Fruit fly (Drosophila melanogaster): ENCODE data around the gene CG14671.

CG14671 gene

DNA sequence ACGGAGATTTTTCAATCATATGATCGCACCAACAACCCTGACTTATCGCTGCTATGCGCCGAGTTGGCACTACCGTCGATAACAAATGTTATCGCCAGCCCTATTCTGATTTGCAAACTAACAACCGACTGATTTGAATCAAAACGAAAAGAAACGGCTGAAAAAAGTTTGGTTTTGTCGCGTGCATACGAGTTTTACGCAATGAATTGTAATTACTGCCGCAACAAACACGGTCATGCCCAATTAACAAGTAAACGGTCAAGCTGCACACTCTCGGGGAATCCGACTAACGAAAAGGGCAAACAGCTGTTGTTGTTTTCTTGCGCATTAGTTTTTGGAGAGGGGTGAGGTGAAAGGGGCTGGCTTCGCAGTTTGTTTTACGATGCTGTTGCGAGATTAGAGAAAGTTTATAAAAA, at the start of gene CG14671, which contains the start of gene CG12746:
Gene CG14671 (minus strand): TSS at position 41 of the 416 bp plus-strand sequence.
Gene CG12746 (plus strand): TSS at position 91 of the 416 bp plus-strand sequence.
- TF ChIP-seq CTCF (optimal IDR thresholded peaks at IDR 0.05) (peak in 1 of 2 experiments; percentile 9), CG8478 (optimal IDR thresholded peaks at IDR 0.05) (no peak)

DNA sequence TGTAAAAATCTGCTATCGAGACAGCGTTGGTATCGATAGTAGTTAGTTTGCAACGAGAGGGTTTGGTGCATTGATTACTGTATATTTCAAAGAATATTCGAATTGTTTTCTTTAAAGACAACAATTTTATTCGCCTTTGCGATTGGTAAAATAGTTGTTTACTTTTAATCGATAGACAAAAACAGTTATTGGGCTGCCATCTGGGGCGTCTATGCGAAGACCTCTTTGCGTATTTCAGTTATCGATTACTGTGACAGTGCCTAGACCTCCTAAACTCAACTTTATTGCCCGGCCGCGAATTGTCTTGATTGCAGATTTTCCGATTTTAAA, 48.5 kb upstream of the CG14671 start, which contains the start of gene Atu:
Gene Atu (plus strand): TSS at position 245 of the 330 bp plus-strand sequence.
- no peak for TF ChIP-seq CTCF (optimal IDR thresholded peaks at IDR 0.05)
- TF ChIP-seq CG8478 (optimal IDR thresholded peaks at IDR 0.05) = no peak

DNA sequence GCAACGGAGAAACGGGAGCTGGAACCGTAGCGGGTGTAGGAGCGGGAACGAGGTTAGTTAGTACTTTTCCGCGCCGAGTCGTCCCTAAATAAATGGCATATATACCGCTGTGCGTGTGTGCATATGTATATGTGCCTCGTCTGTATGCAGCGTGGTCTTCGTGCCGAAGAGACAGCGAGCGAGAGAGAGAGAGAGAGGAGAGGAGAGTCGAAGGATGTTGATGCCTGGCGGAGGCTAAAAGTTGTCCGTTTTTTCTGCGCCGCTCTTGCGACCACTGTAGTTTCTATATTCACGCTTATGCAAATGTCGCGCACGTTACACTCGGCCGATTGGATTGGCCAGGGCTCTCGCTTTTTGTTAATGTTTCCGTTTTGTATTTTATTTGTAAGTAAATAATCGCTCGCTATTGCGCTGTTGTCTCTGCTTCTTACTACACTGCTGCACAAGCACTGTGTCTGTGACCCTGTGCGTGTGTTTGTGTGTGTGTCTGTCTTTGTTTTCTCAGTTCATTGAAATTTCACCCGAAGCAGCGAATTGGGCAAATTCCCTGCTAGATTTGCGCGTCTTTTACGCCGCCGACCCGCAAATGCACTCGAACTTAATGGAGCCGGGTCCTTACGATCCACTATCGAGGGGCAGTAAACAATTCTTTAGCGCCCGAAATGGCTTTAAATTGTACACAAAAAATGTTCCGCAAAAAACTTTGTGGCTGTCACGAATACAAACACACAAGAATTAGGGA, 47.9 kb upstream of the CG14671 start, which contains the start of gene Rga:
Gene Rga (minus strand): TSS at position 741 of the 742 bp plus-strand sequence.
- TF ChIP-seq CTCF (optimal IDR thresholded peaks at IDR 0.05) = no peak
- no peak for TF ChIP-seq CG8478 (optimal IDR thresholded peaks at IDR 0.05)

DNA sequence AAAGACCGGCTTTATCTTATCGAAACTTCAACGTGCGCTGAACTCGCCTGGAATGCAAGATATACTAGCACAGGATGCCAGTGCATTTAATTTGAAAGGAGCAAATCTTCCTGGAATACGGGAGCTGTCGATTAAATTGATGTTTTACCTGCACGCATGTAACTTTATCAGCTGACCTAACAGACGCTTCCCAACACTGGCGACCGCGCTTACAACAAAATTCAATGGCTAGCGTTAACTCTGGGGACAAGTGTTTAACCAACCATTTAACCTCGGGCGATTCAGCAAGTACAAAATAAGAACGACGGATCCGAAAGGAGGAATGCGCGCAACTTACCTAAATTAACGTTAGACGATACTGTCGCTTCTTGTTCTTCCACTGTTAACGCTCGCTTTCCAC, 47.1 kb upstream of the CG14671 start:
- TF ChIP-seq CTCF (optimal IDR thresholded peaks at IDR 0.05) (peak in 1 of 2 experiments; percentile 42), CG8478 (optimal IDR thresholded peaks at IDR 0.05) (no peak)

DNA sequence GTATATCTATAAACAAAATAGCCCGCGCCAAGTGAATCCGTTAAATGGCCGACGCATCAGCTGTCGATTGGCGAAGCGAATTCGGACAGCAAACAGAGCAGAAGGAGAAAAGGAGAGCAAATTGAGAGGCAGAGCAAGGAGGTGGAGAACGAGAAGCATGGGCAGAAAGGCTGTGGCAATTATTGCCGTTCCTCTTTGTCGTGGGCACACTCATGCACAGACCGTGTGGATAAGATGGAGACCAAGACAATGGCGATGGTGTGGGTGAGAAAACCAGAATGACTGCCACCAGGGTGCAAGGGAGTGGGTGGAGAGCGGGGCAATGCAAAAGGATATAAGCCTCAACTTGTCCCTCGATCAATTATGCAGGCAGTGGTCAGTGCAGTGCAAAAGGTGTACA, 46.6 kb upstream of the CG14671 start:
- no peak for TF ChIP-seq CTCF (optimal IDR thresholded peaks at IDR 0.05)
- no peak for TF ChIP-seq CG8478 (optimal IDR thresholded peaks at IDR 0.05)

DNA sequence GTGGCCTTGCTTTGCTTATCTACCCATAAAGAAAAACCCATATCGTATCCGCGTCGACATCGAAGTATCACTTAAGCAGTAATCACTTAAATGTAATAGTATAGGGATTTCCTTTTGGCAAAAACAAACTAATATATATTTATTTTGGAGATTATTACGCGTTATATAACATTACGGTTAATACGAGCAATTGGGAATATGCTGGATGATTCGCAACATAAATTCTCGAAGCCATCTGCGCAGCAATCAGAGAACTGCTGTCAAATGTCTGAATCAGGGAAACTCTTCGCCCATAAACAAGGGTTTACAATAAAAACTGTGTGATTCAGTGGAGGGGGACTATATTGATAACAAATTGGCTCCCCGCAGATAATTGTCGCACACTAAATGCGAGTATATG, 46.0 kb upstream of the CG14671 start:
- no peak for TF ChIP-seq CTCF (optimal IDR thresholded peaks at IDR 0.05)

DNA sequence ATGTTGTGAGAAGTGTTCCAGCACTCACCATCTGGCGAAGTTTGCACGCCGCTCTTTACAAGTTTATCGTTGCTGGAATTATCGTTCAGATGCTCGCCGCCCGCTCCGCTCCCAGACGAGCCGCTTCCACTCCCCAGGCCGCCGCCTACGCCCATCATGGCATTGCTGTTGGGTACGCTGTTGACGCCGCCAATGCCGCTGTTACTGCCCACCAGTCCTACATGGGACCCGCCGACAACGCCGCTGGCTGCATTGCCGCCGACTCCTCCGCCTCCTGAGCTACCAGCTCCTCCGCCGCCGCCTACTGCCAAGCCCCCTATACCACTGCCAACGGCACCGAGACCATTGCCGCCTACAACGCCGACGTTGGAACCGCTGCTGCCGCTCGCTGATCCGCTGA, 43.8 kb upstream of the CG14671 start:
- TF ChIP-seq CTCF (optimal IDR thresholded peaks at IDR 0.05) = no peak

DNA sequence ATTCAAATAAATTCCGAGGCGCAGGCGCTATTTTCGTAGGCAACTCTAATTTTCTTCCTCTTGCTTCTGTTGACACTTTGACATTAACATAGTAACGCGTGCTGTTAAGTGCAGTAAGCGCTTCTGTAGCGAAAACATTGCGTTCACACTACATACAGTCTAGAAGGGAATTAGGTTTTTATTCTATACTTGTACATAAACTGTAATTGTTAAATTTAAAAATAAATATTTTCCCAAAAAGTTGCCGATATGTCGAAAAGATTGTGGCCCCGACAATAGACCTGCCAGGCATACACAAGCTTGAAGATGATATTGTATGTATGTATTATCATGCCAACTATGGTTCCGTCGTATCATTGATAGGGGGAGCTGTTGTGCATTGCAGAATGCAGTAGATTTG, 41.9 kb upstream of the CG14671 start, which contains the start of gene asl:
Gene asl (minus strand): TSS at position 67 of the 400 bp plus-strand sequence.
- TF ChIP-seq CG8478 (optimal IDR thresholded peaks at IDR 0.05) = no peak
- peak; percentile 84 to 87 for TF ChIP-seq CTCF (optimal IDR thresholded peaks at IDR 0.05)

DNA sequence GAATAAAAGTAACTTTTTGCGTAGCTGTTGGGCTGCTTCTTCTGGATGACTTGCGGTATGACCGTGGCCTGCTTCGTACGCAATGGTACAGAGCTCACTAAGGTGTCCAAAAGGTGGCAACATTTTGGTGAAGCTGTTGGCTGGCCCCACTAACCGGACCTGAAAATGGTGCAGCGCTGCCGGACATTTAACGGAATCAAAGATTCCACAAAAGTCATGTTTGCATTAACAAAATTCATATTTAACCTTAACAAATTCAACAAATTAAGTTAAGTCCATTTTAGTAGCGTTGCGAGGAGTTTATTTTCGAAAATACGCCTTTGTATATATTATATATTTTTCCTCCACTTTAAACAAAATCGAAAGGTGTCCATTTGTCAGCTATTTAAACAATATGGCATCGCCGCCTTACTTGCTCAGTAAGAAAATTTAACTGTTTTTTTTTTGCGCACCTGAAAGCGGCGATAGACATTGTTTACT, 36.5 kb upstream of the CG14671 start, which contains the start of the genes kra and SecS:
Gene kra (minus strand): TSS at position 93 of the 480 bp plus-strand sequence.
Gene SecS (plus strand): TSS at position 390 of the 480 bp plus-strand sequence.
- no peak for TF ChIP-seq CG8478 (optimal IDR thresholded peaks at IDR 0.05)
- TF ChIP-seq CTCF (optimal IDR thresholded peaks at IDR 0.05) = peak; percentile 23 to 48

DNA sequence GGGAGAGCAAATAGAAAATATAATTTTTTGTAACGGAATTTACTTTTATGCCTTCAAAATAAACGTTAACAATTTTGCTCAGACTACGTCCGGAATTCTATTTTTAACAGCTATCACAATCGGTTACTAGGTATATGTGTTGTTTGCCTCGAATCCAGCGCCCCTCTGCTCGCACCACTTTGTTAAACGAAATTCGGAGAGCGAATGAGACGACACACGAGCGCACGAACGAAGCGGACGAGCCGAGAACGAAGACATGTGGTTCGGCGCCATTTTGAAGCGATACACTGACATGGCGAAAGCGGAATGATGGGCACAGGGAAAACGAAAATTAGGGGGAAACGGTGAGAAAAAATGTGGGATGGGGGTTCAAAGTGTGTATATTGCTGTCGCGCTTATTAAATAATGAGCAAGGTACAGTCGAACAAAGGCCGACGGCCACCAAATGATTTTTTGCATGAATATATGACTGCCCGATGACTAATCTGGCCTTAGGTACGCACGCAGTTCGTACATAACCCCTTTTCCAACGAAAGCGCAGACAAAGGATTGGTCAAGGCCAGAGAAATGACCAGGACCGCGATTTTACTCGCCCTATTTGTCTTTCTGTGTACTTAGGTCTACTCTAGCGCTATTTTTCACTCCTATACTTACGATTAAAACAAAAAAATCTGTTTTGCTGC, 35.9 kb upstream of the CG14671 start:
- TF ChIP-seq CG8478 (optimal IDR thresholded peaks at IDR 0.05) (no peak), CTCF (optimal IDR thresholded peaks at IDR 0.05) (no peak)

DNA sequence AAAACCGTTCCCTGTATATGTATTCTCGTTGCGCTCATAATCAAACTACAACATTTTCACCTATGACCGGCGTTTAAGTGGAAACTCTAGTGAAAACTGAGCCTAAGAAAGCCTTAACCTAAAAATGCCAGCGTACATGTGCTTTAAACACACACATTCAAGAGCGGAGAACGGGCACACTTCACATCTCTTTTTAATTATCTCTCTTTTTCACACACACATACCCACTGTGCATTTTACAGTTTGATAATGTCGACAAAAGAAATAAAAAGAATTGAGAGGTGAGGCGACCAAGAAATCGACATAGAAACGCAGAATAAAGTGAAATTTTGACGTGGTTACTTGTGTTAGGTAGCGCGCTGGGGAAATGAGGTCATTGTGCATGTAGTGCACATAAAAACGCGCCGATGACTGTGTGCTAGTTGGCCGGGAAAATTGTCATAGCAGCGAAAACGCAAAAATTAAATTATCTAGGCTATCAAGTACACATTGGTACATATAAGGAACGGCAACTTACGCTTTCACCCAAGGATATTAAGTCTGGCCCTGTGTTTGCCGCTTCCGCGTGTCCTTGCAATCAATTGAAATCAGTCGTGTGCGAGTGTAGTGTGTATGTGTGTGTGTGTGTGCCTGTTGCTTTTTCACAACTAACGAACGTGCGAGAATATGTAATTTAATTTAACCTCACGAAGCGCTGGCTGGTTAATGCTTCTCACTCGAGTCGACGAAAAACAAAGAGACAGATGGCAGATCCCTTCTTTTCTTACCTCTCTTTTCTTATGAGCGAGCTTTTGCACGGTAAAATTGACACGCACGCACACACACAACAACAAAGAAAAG, 35.1 kb upstream of the CG14671 start:
- TF ChIP-seq CTCF (optimal IDR thresholded peaks at IDR 0.05) (no peak), CG8478 (optimal IDR thresholded peaks at IDR 0.05) (no peak)

DNA sequence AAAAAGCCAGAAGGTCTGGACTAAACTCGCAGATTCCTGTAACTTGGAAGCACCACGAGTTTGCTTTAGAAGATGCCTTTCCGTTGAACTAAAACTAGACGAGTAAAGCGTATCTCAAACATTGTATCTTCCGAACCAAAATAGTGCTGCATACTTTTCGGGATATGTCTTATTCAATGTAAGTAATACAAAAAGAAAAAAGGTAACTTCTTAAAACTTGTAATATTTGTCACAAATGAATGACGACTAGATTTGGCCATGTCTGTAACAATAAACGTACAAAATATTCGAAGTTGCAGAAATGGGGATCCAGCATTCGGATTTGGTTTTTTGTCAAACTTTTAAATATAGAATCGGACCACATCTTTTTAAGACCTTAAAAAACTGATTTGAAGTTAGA, 30.3 kb upstream of the CG14671 start:
- no peak for TF ChIP-seq CG8478 (optimal IDR thresholded peaks at IDR 0.05)
- TF ChIP-seq CTCF (optimal IDR thresholded peaks at IDR 0.05) = no peak

DNA sequence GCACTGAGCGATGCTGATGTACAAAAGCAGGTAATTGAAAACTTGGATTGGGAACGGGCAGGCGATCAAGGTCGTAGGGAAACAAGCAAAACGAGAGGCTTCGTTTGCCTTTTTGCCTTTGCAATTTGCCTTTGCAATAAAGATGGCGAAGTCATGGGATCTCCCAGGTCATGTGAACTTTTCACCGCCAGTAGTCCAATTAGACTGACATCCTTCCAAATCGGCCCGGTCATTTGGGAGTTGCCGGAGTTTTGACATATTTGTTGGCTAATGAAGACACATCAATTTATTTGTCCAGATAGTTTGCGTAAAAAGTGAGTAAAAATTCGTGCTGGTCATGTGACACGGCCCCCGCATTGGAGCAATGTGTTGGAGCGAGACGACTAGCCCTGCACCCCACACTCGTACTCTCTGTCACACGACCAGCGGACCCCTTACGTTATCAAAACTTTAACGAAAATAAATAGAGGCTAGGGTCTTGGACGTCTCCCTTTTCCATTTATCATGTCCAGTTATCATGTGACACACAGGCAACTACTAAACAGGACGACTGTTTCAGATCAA, 27.5 kb upstream of the CG14671 start:
- no peak for TF ChIP-seq CG8478 (optimal IDR thresholded peaks at IDR 0.05)
- no peak for TF ChIP-seq CTCF (optimal IDR thresholded peaks at IDR 0.05)

DNA sequence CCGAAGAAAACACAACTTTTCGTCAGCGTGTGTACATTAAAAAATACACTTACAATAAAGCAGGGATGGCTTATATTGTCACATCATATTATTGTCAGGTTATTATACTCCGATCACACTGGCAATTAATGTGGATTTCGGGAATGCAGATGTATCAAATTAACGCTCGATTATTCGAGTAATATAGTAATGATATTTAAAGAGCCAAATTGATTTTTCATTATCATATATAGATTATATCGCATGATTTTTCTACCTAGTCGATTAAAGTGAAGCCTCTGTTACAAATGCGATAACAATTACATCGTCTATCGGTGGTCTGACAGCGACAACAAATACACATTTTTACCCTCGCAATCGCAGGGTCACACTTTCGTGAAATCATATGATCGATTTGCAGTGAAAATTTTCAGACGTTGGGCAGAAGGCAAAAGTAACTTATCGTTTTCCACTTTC, 26.8 kb upstream of the CG14671 start, which contains the start of the genes noi and Vha26:
Gene noi (minus strand): TSS at position 62 of the 456 bp plus-strand sequence.
Gene Vha26 (plus strand): TSS at position 366 of the 456 bp plus-strand sequence.
- no peak for TF ChIP-seq CG8478 (optimal IDR thresholded peaks at IDR 0.05)
- TF ChIP-seq CTCF (optimal IDR thresholded peaks at IDR 0.05) = no peak
